Worm (Caenorhabditis elegans) whole organism, L4 larva: ENCODE results near the gene Y15E3A.5.
A peak's percentile ranks its signal among the peaks of the same experiment; 100 is the strongest.

Experiments
- D1046.2 ChIP-seq: fragments of 200-800 bp; sonication (Bioruptor generic); IDR thresholded peaks from 2 replicates; pipeline ENCODE4 v1.3.6; 2022; ENCODE audit warnings: missing genetic modification characterization, missing compliant biosample characterization
- F37D6.2 ChIP-seq: sonication (generic microtip); optimal IDR thresholded peaks from 2 replicates; lab custom pipeline; 2016; ENCODE audit warnings: mild to moderate bottlenecking, missing genetic modification characterization, missing compliant biosample characterization
- F44E2.7 ChIP-seq: fragments of 200-800 bp; sonication (Bioruptor generic); IDR thresholded peaks from 2 replicates; pipeline ENCODE4 v2.1.2; 2022; ENCODE audit warnings: missing genetic modification characterization, missing compliant biosample characterization
- R02D3.7 ChIP-seq: fragments of 150-350 bp; sonication (generic microtip); optimal IDR thresholded peaks from 3 replicates; lab custom pipeline; 2014; ENCODE audit warnings: missing biosample characterization, missing genetic modification characterization
- aha-1 ChIP-seq: fragments of 150-350 bp; peaks from one replicate; lab custom pipeline; 2014; ENCODE audit warnings: missing biosample characterization, missing genetic modification characterization
- ceh-20 ChIP-seq: fragments of 200-800 bp; sonication (Bioruptor generic); IDR thresholded peaks from 2 replicates; pipeline ENCODE4 v1.3.6; 2022; ENCODE audit warnings: missing genetic modification reagents, missing genetic modification characterization, missing compliant biosample characterization
- ceh-32 ChIP-seq: sonication (generic microtip); optimal IDR thresholded peaks from 2 replicates; lab custom pipeline; 2016; ENCODE audit warnings: mild to moderate bottlenecking, missing genetic modification characterization, missing compliant biosample characterization; ENCODE audit not compliant: poor library complexity
- ceh-44 ChIP-seq: fragments of 200-800 bp; sonication (Bioruptor generic); IDR thresholded peaks from 2 replicates; pipeline ENCODE4 v1.3.6; 2022; ENCODE audit warnings: missing genetic modification reagents, missing genetic modification characterization, missing compliant biosample characterization
- ctbp-1 ChIP-seq: fragments of 200-800 bp; sonication (Bioruptor generic); IDR thresholded peaks from 2 replicates; pipeline ENCODE4 v1.3.6; 2022; ENCODE audit warnings: missing genetic modification reagents, missing genetic modification characterization, missing compliant biosample characterization
- daf-16 ChIP-seq, 3 experiments: sonication (generic microtip); optimal IDR thresholded peaks; 2 replicates each; lab custom pipeline; 2016 to 2017; ENCODE audit warnings: missing genetic modification characterization in 3 of 3, missing genetic modification reagents in 3 of 3, mild to moderate bottlenecking in 2 of 3, missing compliant biosample characterization in 2 of 3, missing biosample characterization in 1 of 3, moderate library complexity in 1 of 3
- daf-8 ChIP-seq: fragments of 200-800 bp; sonication (Bioruptor generic); IDR thresholded peaks from 2 replicates; pipeline ENCODE4 v1.3.6; 2022; ENCODE audit warnings: missing genetic modification characterization, missing compliant biosample characterization
- dmd-6 ChIP-seq: fragments of 200-800 bp; sonication (Bioruptor generic); IDR thresholded peaks from 2 replicates; pipeline ENCODE4 v1.3.6; 2022; ENCODE audit warnings: missing genetic modification reagents, missing genetic modification characterization, missing compliant biosample characterization
- dve-1 ChIP-seq: sonication (generic microtip); optimal IDR thresholded peaks from 2 replicates; lab custom pipeline; 2017; ENCODE audit warnings: antibody characterized with exemption, mild to moderate bottlenecking, missing genetic modification characterization, missing compliant biosample characterization; ENCODE audit not compliant: insufficient read depth
- hif-1 ChIP-seq, 2 experiments: sonication (generic microtip); optimal IDR thresholded peaks; 2 replicates each; lab custom pipeline; 2016 to 2017; ENCODE audit warnings: missing compliant biosample characterization in 2 of 2, missing genetic modification characterization in 2 of 2, missing genetic modification reagents in 2 of 2, missing genotype in 2 of 2, mild to moderate bottlenecking in 1 of 2
- hlh-11 ChIP-seq: fragments of 200-800 bp; sonication (Bioruptor generic); optimal IDR thresholded peaks from 2 replicates; lab custom pipeline; 2018; ENCODE audit warnings: mild to moderate bottlenecking, missing genetic modification characterization, missing compliant biosample characterization
- hlh-30 ChIP-seq: sonication (generic microtip); optimal IDR thresholded peaks from 2 replicates; lab custom pipeline; 2017; ENCODE audit warnings: antibody characterized with exemption, mild to moderate bottlenecking, missing genetic modification characterization, missing compliant biosample characterization; ENCODE audit not compliant: insufficient read depth
- hmg-1.1 ChIP-seq: fragments of 200-800 bp; sonication (Bioruptor generic); IDR thresholded peaks from 2 replicates; pipeline ENCODE4 v1.3.6; 2022; ENCODE audit warnings: missing genetic modification reagents, missing genetic modification characterization, missing compliant biosample characterization
- lin-39 ChIP-seq: fragments of 150-350 bp; optimal IDR thresholded peaks from 2 replicates; lab custom pipeline; 2014; ENCODE audit warnings: missing biosample characterization, missing genetic modification reagents, missing genetic modification characterization
- lsy-2 ChIP-seq, 2 experiments: fragments of 150-350 bp in 1 of 2; sonication (generic microtip) in 1 of 2; optimal IDR thresholded peaks; 2 replicates each; lab custom pipeline; 2014 to 2017; ENCODE audit warnings: missing biosample characterization in 2 of 2, missing genetic modification characterization in 2 of 2
- mdl-1 ChIP-seq, 2 experiments: fragments of 150-350 bp in 1 of 2; sonication (generic microtip) in 1 of 2; optimal IDR thresholded peaks; 2 replicates each; lab custom pipeline; 2014 to 2017; ENCODE audit warnings: missing biosample characterization in 2 of 2, missing genetic modification characterization in 2 of 2
- mdt-29 ChIP-seq: fragments of 200-800 bp; sonication (Bioruptor generic); IDR thresholded peaks from 2 replicates; pipeline ENCODE4 v1.3.6; 2022; ENCODE audit warnings: missing genetic modification reagents, missing genetic modification characterization, missing compliant biosample characterization
- mep-1 ChIP-seq: fragments of 150-350 bp; sonication (generic microtip); optimal IDR thresholded peaks from 3 replicates; lab custom pipeline; 2014; ENCODE audit warnings: missing biosample characterization, missing genetic modification characterization
- mes-2 ChIP-seq: sonication (generic microtip); optimal IDR thresholded peaks from 2 replicates; lab custom pipeline; 2016; ENCODE audit warnings: missing genotype, mild to moderate bottlenecking, missing genetic modification characterization, missing compliant biosample characterization; ENCODE audit not compliant: poor library complexity, severe bottlenecking
- mxl-2 ChIP-seq: fragments of 200-800 bp; sonication (Bioruptor generic); conservative IDR thresholded peaks from 2 replicates; pipeline ENCODE4 v1.3.6; 2022; ENCODE audit warnings: missing genetic modification reagents, missing genetic modification characterization, missing compliant biosample characterization
- mxl-3 ChIP-seq: fragments of 200-800 bp; sonication (Bioruptor generic); optimal IDR thresholded peaks from 2 replicates; lab custom pipeline; 2018; ENCODE audit warnings: mild to moderate bottlenecking, missing genetic modification characterization, missing compliant biosample characterization
- nhr-10 ChIP-seq: fragments of 150-350 bp; optimal IDR thresholded peaks from 2 replicates; lab custom pipeline; 2014; ENCODE audit warnings: missing biosample characterization, missing genetic modification characterization
- nhr-102 ChIP-seq: sonication (generic microtip); optimal IDR thresholded peaks from 2 replicates; lab custom pipeline; 2016; ENCODE audit warnings: mild to moderate bottlenecking, missing genetic modification characterization, moderate library complexity, missing compliant biosample characterization
- nhr-11 ChIP-seq: fragments of 150-350 bp; optimal IDR thresholded peaks from 2 replicates; lab custom pipeline; 2014; ENCODE audit warnings: missing biosample characterization, missing genetic modification characterization
- nhr-237 ChIP-seq: sonication (generic microtip); optimal IDR thresholded peaks from 2 replicates; lab custom pipeline; 2017; ENCODE audit warnings: missing biosample characterization, missing genetic modification characterization
- nhr-28 ChIP-seq: fragments of 150-350 bp; optimal IDR thresholded peaks from 2 replicates; lab custom pipeline; 2014; ENCODE audit warnings: missing biosample characterization, missing genetic modification characterization
- nhr-6 ChIP-seq: fragments of 150-350 bp; optimal IDR thresholded peaks from 2 replicates; lab custom pipeline; 2014; ENCODE audit warnings: missing biosample characterization, missing genetic modification characterization
- nhr-77 ChIP-seq: fragments of 150-350 bp; optimal IDR thresholded peaks from 2 replicates; lab custom pipeline; 2014; ENCODE audit warnings: missing biosample characterization, missing genetic modification characterization
- pha-4 ChIP-seq, 2 experiments: fragments of 150-350 bp in 1 of 2; fragments of 200-800 bp in 1 of 2; sonication (Bioruptor generic) in 1 of 2; IDR thresholded peaks in 1 of 2; optimal IDR thresholded peaks in 1 of 2; 2 replicates each; pipeline versions ENCODE4 v1.3.6 to Lab custom; 2014 to 2022; ENCODE audit warnings: missing genetic modification characterization in 2 of 2, missing genetic modification reagents in 2 of 2, missing biosample characterization in 1 of 2, missing compliant biosample characterization in 1 of 2
- pqm-1 ChIP-seq: sonication (generic microtip); optimal IDR thresholded peaks from 2 replicates; lab custom pipeline; 2017; ENCODE audit warnings: missing biosample characterization, missing genetic modification characterization
- rbr-2 ChIP-seq: sonication (generic microtip); optimal IDR thresholded peaks from 2 replicates; lab custom pipeline; 2016; ENCODE audit warnings: missing genotype, missing genetic modification characterization, missing compliant biosample characterization
- sdz-12 ChIP-seq: fragments of 200-800 bp; sonication (Bioruptor generic); optimal IDR thresholded peaks from 2 replicates; lab custom pipeline; 2018; ENCODE audit warnings: mild to moderate bottlenecking, missing genetic modification characterization, missing compliant biosample characterization
- unc-39 ChIP-seq: sonication (generic microtip); optimal IDR thresholded peaks from 2 replicates; lab custom pipeline; 2017; ENCODE audit warnings: missing biosample characterization, missing genetic modification characterization
- unc-62 ChIP-seq, 3 experiments: fragments of 150-350 bp in 1 of 3; sonication (generic microtip); optimal IDR thresholded peaks in 2 of 3; peaks in 1 of 3; 1 replicate in 1 of 3; 2 replicates in 2 of 3; lab custom pipeline; 2014 to 2017; ENCODE audit warnings: missing biosample characterization in 3 of 3, missing genetic modification characterization in 3 of 3, missing genetic modification reagents in 3 of 3, missing genotype in 1 of 3
- zfp-2 ChIP-seq: sonication (generic microtip); optimal IDR thresholded peaks from 2 replicates; lab custom pipeline; 2016; ENCODE audit warnings: mild to moderate bottlenecking, missing genetic modification characterization, missing compliant biosample characterization
- zip-2 ChIP-seq: fragments of 150-350 bp; optimal IDR thresholded peaks from 2 replicates; lab custom pipeline; 2014; ENCODE audit warnings: missing biosample characterization, missing genetic modification characterization
- ztf-7 ChIP-seq: fragments of 150-350 bp; optimal IDR thresholded peaks from 2 replicates; lab custom pipeline; 2014; ENCODE audit warnings: missing biosample characterization, missing genetic modification characterization

Gene Y15E3A.5

DNA sequence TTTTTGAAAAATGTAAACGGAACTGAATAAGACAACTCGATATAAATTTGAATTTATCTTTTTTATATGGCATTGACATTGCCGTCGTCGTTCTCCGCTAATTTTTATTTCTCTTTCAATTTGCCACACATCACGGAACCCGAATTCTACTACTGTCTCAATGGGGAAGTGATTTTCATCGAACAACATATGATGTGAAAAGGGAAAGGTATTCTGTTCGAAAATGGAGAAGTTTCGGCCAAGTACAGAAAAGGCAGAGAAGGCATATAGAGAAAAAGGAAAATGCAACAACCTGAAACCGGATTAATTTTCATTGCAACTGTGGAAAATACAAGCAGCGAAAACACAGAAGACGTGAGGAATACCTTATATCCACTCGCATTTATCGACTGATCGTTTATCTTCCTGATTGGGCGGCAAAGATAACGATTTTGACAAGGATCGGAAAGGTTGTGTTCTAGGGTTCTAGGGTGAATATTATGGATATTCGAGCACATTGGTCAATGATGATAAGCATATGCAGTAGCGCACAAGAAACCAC, 34.4 kb downstream of the Y15E3A.5 start:
- TF ChIP-seq F44E2.7 (GFP tag; lab: Robert Waterston, UW) (no peak), nhr-10 (tag; lab: Kevin White, UChicago) (peak; percentile 52), nhr-28 (peak; percentile 44)

DNA sequence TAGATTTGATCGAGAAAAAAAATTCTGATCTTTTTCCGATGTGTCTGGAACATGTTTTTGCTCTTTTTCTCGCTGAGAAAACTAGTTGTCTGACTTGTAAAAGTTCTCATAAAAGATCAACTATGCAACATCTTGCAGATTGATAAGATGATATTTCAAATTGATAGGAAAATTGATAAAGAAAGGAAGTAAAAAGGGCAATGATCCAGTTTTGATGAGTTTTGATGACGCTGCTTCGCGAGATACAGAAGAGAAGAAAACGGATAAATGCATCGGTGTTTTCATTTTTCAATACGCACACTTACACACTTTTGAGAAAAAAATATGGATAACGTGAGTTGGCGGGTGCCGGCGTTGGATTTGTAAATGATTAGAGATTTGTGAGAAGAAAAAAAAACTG, 34.9 kb downstream of the Y15E3A.5 start:
- TF ChIP-seq aha-1 (tag; lab: Kevin White, UChicago) (no peak), mes-2 (tag; lab: Kevin White, UChicago) (peak; percentile 7), lin-39 (tag; lab: Kevin White, UChicago) (no peak), dmd-6 (peak; percentile 24; the same call in 1 of the 2 replicates), nhr-28 (peak; percentile 60), nhr-102 (tag; lab: Kevin White, UChicago) (no peak), sdz-12 (GFP tag; lab: Kevin White, UChicago) (no peak), D1046.2 (GFP tag; lab: Robert Waterston, UW) (no peak), hlh-11 (tag; lab: Kevin White, UChicago) (peak; percentile 35), pqm-1 (tag; lab: Kevin White, UChicago) (peak; percentile 11), daf-8 (GFP tag; lab: Robert Waterston, UW) (no peak), zfp-2 (no peak)
- TF ChIP-seq, all 104 proteins: peak for 5

DNA sequence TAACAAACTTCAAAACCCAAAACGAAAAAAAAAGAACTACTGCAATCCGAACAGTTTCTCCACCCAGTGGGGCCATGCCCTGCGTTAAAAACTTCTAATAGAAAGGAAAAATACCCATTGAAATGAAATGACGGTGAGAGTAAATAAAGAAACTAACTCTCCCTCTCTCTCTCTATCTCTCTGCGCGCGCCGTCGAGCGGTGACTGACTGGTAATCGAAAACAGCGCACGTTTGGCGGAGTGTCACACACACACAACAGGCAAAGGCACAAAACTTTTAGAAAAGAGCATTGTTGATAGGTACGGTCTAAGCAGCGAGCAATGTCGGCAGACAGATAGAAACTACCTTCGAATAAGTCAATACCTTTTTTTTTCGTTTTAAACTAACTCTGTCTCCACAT, 36.2 kb downstream of the Y15E3A.5 start:
- TF ChIP-seq nhr-77 (peak; percentile 65), zip-2 (tag; lab: Kevin White, UChicago) (no peak), hlh-11 (tag; lab: Kevin White, UChicago) (peak; percentile 59), pha-4 (GFP tag; IDR thresholded peaks at IDR 0.05; lab: Robert Waterston, UW) (no peak), pha-4 (tag; optimal IDR thresholded peaks at IDR 0.05; lab: Kevin White, UChicago) (peak; percentile 9), mxl-3 (GFP tag; lab: Kevin White, UChicago) (peak; percentile 42), ceh-32 (tag; lab: Kevin White, UChicago) (no peak), hmg-1.1 (GFP tag; lab: Robert Waterston, UW) (no peak), mxl-2 (GFP tag; lab: Robert Waterston, UW) (no peak), mep-1 (tag; lab: Kevin White, UChicago) (peak; percentile 30), ctbp-1 (GFP tag; lab: Robert Waterston, UW) (no peak), mes-2 (tag; lab: Kevin White, UChicago) (peak; percentile 55), nhr-11 (tag; lab: Kevin White, UChicago) (no peak), lsy-2 (tag; optimal IDR thresholded peaks at IDR 0.05; lab: Kevin White, UChicago) (peak in 1 of 2 experiments; percentile 3), unc-39 (no peak), nhr-6 (peak; percentile 4), daf-16 (GFP tag; optimal IDR thresholded peaks at IDR 0.05; lab: Kevin White, UChicago) (no peak), daf-16 (tag; optimal IDR thresholded peaks at IDR 0.05; lab: Kevin White, UChicago) (peak; percentile 85), hlh-30 (tag; lab: Kevin White, UChicago) (peak; percentile 52), ceh-44 (GFP tag; lab: Robert Waterston, UW) (no peak), unc-62 (GFP tag; optimal IDR thresholded peaks at IDR 0.05 in 1 of 2; lab: Kevin White, UChicago) (peak in 1 of 2 experiments; percentile 63), unc-62 (tag; optimal IDR thresholded peaks at IDR 0.05; lab: Kevin White, UChicago) (no peak), dve-1 (tag; lab: Kevin White, UChicago) (peak; percentile 40), F37D6.2 (no peak), ztf-7 (no peak), R02D3.7 (tag; lab: Kevin White, UChicago) (no peak), nhr-237 (tag; lab: Kevin White, UChicago) (no peak), ceh-20 (GFP tag; lab: Robert Waterston, UW) (no peak), mdt-29 (GFP tag; lab: Robert Waterston, UW) (no peak), nhr-28 (peak; percentile 85), aha-1 (tag; lab: Kevin White, UChicago) (peak; percentile 11), hif-1 (tag; optimal IDR thresholded peaks at IDR 0.05; lab: Kevin White, UChicago) (peak in 1 of 2 experiments; percentile 13), rbr-2 (tag; lab: Kevin White, UChicago) (peak; percentile 42), dmd-6 (peak; percentile 46), mdl-1 (tag; optimal IDR thresholded peaks at IDR 0.05; lab: Kevin White, UChicago) (peak in 1 of 2 experiments; percentile 66)
